Fruit fly (Drosophila melanogaster) S2 (cell line): ENCODE results near the gene Trmt6.

Experiments
- CG8478 ChIP-seq: fragments of >200 bp; optimal IDR thresholded peaks from 2 replicates; lab custom pipeline; 2018
- CTCF ChIP-seq, 2 experiments: fragments of >200 bp; optimal IDR thresholded peaks; 2 replicates each; lab custom pipeline; 2018

- TF ChIP-seq CG8478: no peak
- TF ChIP-seq CTCF (optimal IDR thresholded peaks at IDR 0.05; lab: Kevin White, UChicago): no peak
Measured at dm6 chr2L:6579045-6579444, 17.0 kb upstream of the Trmt6 start.
